Worm (Caenorhabditis elegans): ENCODE results near the gene H10D18.1.

DNA sequence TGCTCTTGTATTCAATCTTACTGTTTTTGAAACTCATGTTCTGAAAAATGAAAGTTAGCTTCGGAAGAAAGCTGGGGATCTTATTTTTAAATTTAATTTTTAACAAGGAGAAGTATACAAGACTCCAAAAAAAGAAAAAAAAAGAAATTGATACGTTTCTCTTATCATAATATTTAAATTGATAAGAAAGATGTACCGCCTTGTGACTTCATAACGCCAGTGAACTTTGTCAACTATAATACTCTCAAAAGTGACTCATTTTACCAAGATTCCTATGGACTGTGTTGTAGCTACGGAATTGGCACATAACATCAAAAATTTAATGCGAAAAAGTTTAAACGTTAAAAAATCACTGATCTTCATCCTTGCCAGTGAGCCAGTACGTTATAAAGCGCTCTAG, 36.7 kb downstream of the H10D18.1 start:
- no peak for TF ChIP-seq ref-1 (GFP tag; conservative IDR thresholded peaks at IDR 0.05)
- no peak for TF ChIP-seq klf-2 (GFP tag; conservative IDR thresholded peaks at IDR 0.05)
- no peak for TF ChIP-seq cog-1 (tag; optimal IDR thresholded peaks at IDR 0.05)
- TF ChIP-seq ztf-23 (GFP tag; IDR thresholded peaks at IDR 0.05), result no peak
- no peak for TF ChIP-seq flt-1 (GFP tag; IDR thresholded peaks at IDR 0.05)
- TF ChIP-seq tab-1 (GFP tag; IDR thresholded peaks at IDR 0.05), result no peak
- no peak for TF ChIP-seq med-1 (GFP tag; optimal IDR thresholded peaks at IDR 0.05; ENCODE audit: insufficient read depth)
